Fruit fly (Drosophila melanogaster) whole organism, embryonic: ENCODE data around the gene Obp99c.
A peak's percentile ranks its signal among the peaks of the same experiment; 100 is the strongest.

ENCODE experiments used
- CG10979 ChIP-seq: fragments of 200-800 bp; sonication (Bioruptor generic); optimal IDR thresholded peaks from 2 replicates; lab custom pipeline; 2018; ENCODE audit warnings: missing biosample characterization, mild to moderate bottlenecking, missing genetic modification characterization, moderate library complexity
- CG12744 ChIP-seq: fragments of 200-800 bp; sonication (Bioruptor generic); optimal IDR thresholded peaks from 2 replicates; lab custom pipeline; 2016; ENCODE audit warnings: missing biosample characterization, missing genetic modification characterization
- CG13123 ChIP-seq: fragments of 200-800 bp; sonication (Bioruptor generic); optimal IDR thresholded peaks from 2 replicates; lab custom pipeline; 2016; ENCODE audit warnings: missing biosample characterization, missing genetic modification characterization
- CG13296 ChIP-seq: fragments of 200-800 bp; sonication (Bioruptor generic); optimal IDR thresholded peaks from 3 replicates; lab custom pipeline; 2018; ENCODE audit warnings: missing biosample characterization, mild to moderate bottlenecking, missing genetic modification characterization
- CG13775 ChIP-seq: fragments of 200-800 bp; sonication (Bioruptor generic); optimal IDR thresholded peaks from 3 replicates; lab custom pipeline; 2017; ENCODE audit warnings: missing biosample characterization, mild to moderate bottlenecking, missing genetic modification characterization
- CG14014 ChIP-seq: fragments of 200-800 bp; sonication (Bioruptor generic); IDR thresholded peaks from 2 replicates; pipeline ENCODE4 v1.3.6; 2022; ENCODE audit warnings: missing biosample characterization, missing genetic modification characterization
- CG14710 ChIP-seq: fragments of 200-800 bp; sonication (Bioruptor generic); optimal IDR thresholded peaks from 3 replicates; lab custom pipeline; 2019; ENCODE audit warnings: missing biosample characterization, mild to moderate bottlenecking, missing genetic modification characterization, moderate library complexity
- CG15269 ChIP-seq: fragments of 200-800 bp; sonication (Bioruptor generic); optimal IDR thresholded peaks from 2 replicates; lab custom pipeline; 2018; ENCODE audit warnings: missing biosample characterization, mild to moderate bottlenecking, missing genetic modification characterization, moderate library complexity
- CG1529 ChIP-seq: fragments of 200-800 bp; sonication (Bioruptor generic); optimal IDR thresholded peaks from 3 replicates; lab custom pipeline; 2018; ENCODE audit warnings: missing biosample characterization, missing genetic modification characterization
- CG17186 ChIP-seq: fragments of 200-800 bp; sonication (Bioruptor generic); optimal IDR thresholded peaks from 3 replicates; lab custom pipeline; 2017; ENCODE audit warnings: missing biosample characterization, missing genetic modification reagents, missing genetic modification characterization
- CG31441 ChIP-seq: fragments of 200-800 bp; sonication (Bioruptor generic); IDR thresholded peaks from 2 replicates; pipeline ENCODE4 v1.3.6; 2022; ENCODE audit warnings: missing biosample characterization, missing genetic modification characterization
- CG33213 ChIP-seq: fragments of 200-800 bp; sonication (Bioruptor generic); optimal IDR thresholded peaks from 3 replicates; lab custom pipeline; 2016; ENCODE audit warnings: missing biosample characterization, missing genetic modification characterization
- CG3407 ChIP-seq: fragments of 200-800 bp; sonication (Bioruptor generic); optimal IDR thresholded peaks from 2 replicates; lab custom pipeline; 2018; ENCODE audit warnings: missing biosample characterization, mild to moderate bottlenecking, missing genetic modification characterization
- CG4360 ChIP-seq: fragments of 200-800 bp; sonication (Bioruptor generic); IDR thresholded peaks from 2 replicates; pipeline ENCODE4 v1.3.6; 2022; ENCODE audit warnings: missing biosample characterization, missing genetic modification characterization
- CG4707 ChIP-seq: fragments of 200-800 bp; sonication (Bioruptor generic); optimal IDR thresholded peaks from 2 replicates; lab custom pipeline; 2018; ENCODE audit warnings: missing biosample characterization, mild to moderate bottlenecking, missing genetic modification characterization, moderate library complexity
- CG5953 ChIP-seq: fragments of 200-800 bp; sonication (Bioruptor generic); IDR thresholded peaks from 2 replicates; pipeline ENCODE4 v1.3.6; 2022; ENCODE audit warnings: missing biosample characterization, missing genetic modification characterization
- CG6272 ChIP-seq: fragments of 200-800 bp; sonication (Bioruptor generic); IDR thresholded peaks from 2 replicates; pipeline ENCODE4 v1.3.6; 2022; ENCODE audit warnings: missing biosample characterization, missing genetic modification characterization
- CG6654 ChIP-seq: fragments of 200-800 bp; sonication (Bioruptor generic); optimal IDR thresholded peaks from 2 replicates; lab custom pipeline; 2017; ENCODE audit warnings: missing biosample characterization, mild to moderate bottlenecking, missing genetic modification characterization
- CG7928 ChIP-seq: fragments of 200-800 bp; sonication (Bioruptor generic); optimal IDR thresholded peaks from 2 replicates; lab custom pipeline; 2017; ENCODE audit warnings: missing biosample characterization, mild to moderate bottlenecking, missing genetic modification characterization
- CG9876 ChIP-seq: fragments of 200-800 bp; sonication (Bioruptor generic); optimal IDR thresholded peaks from 2 replicates; lab custom pipeline; 2016; ENCODE audit warnings: missing biosample characterization, missing genetic modification characterization
- CTCF ChIP-seq: fragments of 200-800 bp; sonication (Bioruptor generic); optimal IDR thresholded peaks from 2 replicates; lab custom pipeline; 2017; ENCODE audit warnings: missing biosample characterization, mild to moderate bottlenecking, missing genetic modification characterization, moderate library complexity
- Dip2 ChIP-seq: fragments of 200-800 bp; sonication (Bioruptor generic); IDR thresholded peaks from 2 replicates; pipeline ENCODE4 v1.3.6; 2022; ENCODE audit warnings: missing biosample characterization, missing genetic modification characterization
- Dref ChIP-seq: fragments of 200-800 bp; sonication (Bioruptor generic); IDR thresholded peaks from 2 replicates; pipeline ENCODE4 v1.3.6; 2022; ENCODE audit warnings: missing biosample characterization, missing genetic modification characterization
- Drgx ChIP-seq: fragments of 200-800 bp; sonication (Bioruptor generic); IDR thresholded peaks from 2 replicates; pipeline ENCODE4 v1.3.6; 2022; ENCODE audit warnings: missing biosample characterization, missing genetic modification characterization
- Elba2 ChIP-seq: fragments of 200-800 bp; sonication (Bioruptor generic); optimal IDR thresholded peaks from 3 replicates; lab custom pipeline; 2016; ENCODE audit warnings: missing biosample characterization, missing genetic modification characterization
- Fer3 ChIP-seq: fragments of 200-800 bp; sonication (Bioruptor generic); optimal IDR thresholded peaks from 2 replicates; lab custom pipeline; 2018; ENCODE audit warnings: missing biosample characterization, mild to moderate bottlenecking, missing genetic modification characterization, moderate library complexity
- H15 ChIP-seq: fragments of 200-800 bp; sonication (Bioruptor generic); IDR thresholded peaks from 3 replicates; pipeline ENCODE4 v1.3.6; 2022; ENCODE audit warnings: missing biosample characterization, missing genetic modification characterization
- Hey ChIP-seq: fragments of 200-800 bp; sonication (Bioruptor generic); optimal IDR thresholded peaks from 3 replicates; lab custom pipeline; 2018; ENCODE audit warnings: missing biosample characterization, mild to moderate bottlenecking, missing genetic modification characterization
- Hsf ChIP-seq: fragments of 200-800 bp; sonication (Bioruptor generic); optimal IDR thresholded peaks from 3 replicates; lab custom pipeline; 2016; ENCODE audit warnings: missing biosample characterization, missing genetic modification characterization
- Max ChIP-seq: fragments of 200-800 bp; sonication (Bioruptor generic); optimal IDR thresholded peaks from 2 replicates; lab custom pipeline; 2016; ENCODE audit warnings: missing biosample characterization, mild to moderate bottlenecking, missing genetic modification characterization
- Optix ChIP-seq: fragments of 200-800 bp; sonication (Bioruptor generic); IDR thresholded peaks from 3 replicates; pipeline ENCODE4 v1.3.6; 2022; ENCODE audit warnings: missing biosample characterization, missing genetic modification characterization
- Xbp1 ChIP-seq: fragments of 200-800 bp; sonication (Bioruptor generic); optimal IDR thresholded peaks from 3 replicates; lab custom pipeline; 2016; ENCODE audit warnings: missing biosample characterization, mild to moderate bottlenecking, missing genetic modification characterization
- aop ChIP-seq: fragments of 200-800 bp; sonication (Bioruptor generic); IDR thresholded peaks from 2 replicates; pipeline ENCODE4 v1.3.6; 2022; ENCODE audit warnings: missing biosample characterization, missing genetic modification characterization
- bcd ChIP-seq: fragments of 200-800 bp; sonication (Bioruptor generic); optimal IDR thresholded peaks from 2 replicates; lab custom pipeline; 2017; ENCODE audit warnings: missing biosample characterization, mild to moderate bottlenecking, missing genetic modification characterization
- cad ChIP-seq: fragments of >200 bp; optimal IDR thresholded peaks from 2 replicates; lab custom pipeline; 2017; ENCODE audit warnings: missing biosample characterization, missing genetic modification characterization
- cwo ChIP-seq: fragments of 200-800 bp; sonication (Bioruptor generic); optimal IDR thresholded peaks from 3 replicates; lab custom pipeline; 2017; ENCODE audit warnings: missing biosample characterization, missing genetic modification characterization, mild to moderate bottlenecking, moderate library complexity, missing genetic modification reagents
- dan ChIP-seq: fragments of 200-800 bp; sonication (Bioruptor generic); IDR thresholded peaks from 2 replicates; pipeline ENCODE4 v1.3.6; 2022; ENCODE audit warnings: missing biosample characterization, missing genetic modification characterization
- dpn ChIP-seq, 2 experiments: fragments of 200-800 bp; sonication (Bioruptor generic); optimal IDR thresholded peaks; 3 replicates each; lab custom pipeline; 2016; ENCODE audit warnings: missing biosample characterization in 2 of 2, missing genetic modification characterization in 2 of 2
- emc ChIP-seq: fragments of 200-800 bp; sonication (Bioruptor generic); optimal IDR thresholded peaks from 2 replicates; lab custom pipeline; 2016; ENCODE audit warnings: missing biosample characterization, missing genetic modification characterization
- en ChIP-seq: fragments of 200-800 bp; sonication (Bioruptor generic); optimal IDR thresholded peaks from 2 replicates; lab custom pipeline; 2016; ENCODE audit warnings: missing biosample characterization, missing genetic modification characterization
- fd102C ChIP-seq: fragments of 200-800 bp; sonication (Bioruptor generic); optimal IDR thresholded peaks from 2 replicates; lab custom pipeline; 2018; ENCODE audit warnings: missing biosample characterization, mild to moderate bottlenecking, missing genetic modification characterization, moderate library complexity
- gfzf ChIP-seq: fragments of 200-800 bp; sonication (Bioruptor generic); optimal IDR thresholded peaks from 2 replicates; lab custom pipeline; 2016; ENCODE audit warnings: missing biosample characterization, mild to moderate bottlenecking, missing genetic modification characterization, moderate library complexity
- inv ChIP-seq: fragments of 200-800 bp; sonication (Bioruptor generic); IDR thresholded peaks from 2 replicates; pipeline ENCODE4 v1.3.6; 2022; ENCODE audit warnings: missing biosample characterization, missing genetic modification characterization; ENCODE audit not compliant: partially characterized antibody
- onecut ChIP-seq: fragments of 200-800 bp; sonication (Bioruptor generic); IDR thresholded peaks from 2 replicates; pipeline ENCODE4 v1.3.6; 2022; ENCODE audit warnings: missing biosample characterization, missing genetic modification characterization
- org-1 ChIP-seq: fragments of 200-800 bp; sonication (Bioruptor generic); optimal IDR thresholded peaks from 2 replicates; lab custom pipeline; 2017; ENCODE audit warnings: missing biosample characterization, missing genetic modification characterization
- pnt ChIP-seq: fragments of 200-800 bp; sonication (Bioruptor generic); optimal IDR thresholded peaks from 3 replicates; lab custom pipeline; 2016; ENCODE audit warnings: missing biosample characterization, missing genetic modification characterization
- ranshi ChIP-seq: fragments of 200-800 bp; sonication (Bioruptor generic); IDR thresholded peaks from 2 replicates; pipeline ENCODE4 v1.3.6; 2022; ENCODE audit warnings: missing biosample characterization, missing genetic modification characterization
- stwl ChIP-seq: fragments of 200-800 bp; sonication (Bioruptor generic); optimal IDR thresholded peaks from 3 replicates; lab custom pipeline; 2018; ENCODE audit warnings: missing biosample characterization, mild to moderate bottlenecking, missing genetic modification characterization, moderate library complexity
- sug ChIP-seq: fragments of 200-800 bp; optimal IDR thresholded peaks from 2 replicates; lab custom pipeline; 2019; ENCODE audit warnings: missing biosample characterization, mild to moderate bottlenecking, missing genetic modification characterization, moderate library complexity
- tio ChIP-seq: fragments of 200-800 bp; sonication (Bioruptor generic); optimal IDR thresholded peaks from 2 replicates; lab custom pipeline; 2017; ENCODE audit warnings: missing biosample characterization, missing genetic modification characterization, inconsistent platforms
- unc-4 ChIP-seq: fragments of 200-800 bp; sonication (Bioruptor generic); IDR thresholded peaks from 2 replicates; pipeline ENCODE4 v1.3.6; 2022; ENCODE audit warnings: missing biosample characterization, missing genetic modification characterization; ENCODE audit not compliant: partially characterized antibody
- vnd ChIP-seq: fragments of 200-800 bp; sonication (Bioruptor generic); IDR thresholded peaks from 3 replicates; pipeline ENCODE4 v1.3.6; 2022; ENCODE audit warnings: missing biosample characterization, missing genetic modification characterization; ENCODE audit not compliant: partially characterized antibody

Gene Obp99c

DNA sequence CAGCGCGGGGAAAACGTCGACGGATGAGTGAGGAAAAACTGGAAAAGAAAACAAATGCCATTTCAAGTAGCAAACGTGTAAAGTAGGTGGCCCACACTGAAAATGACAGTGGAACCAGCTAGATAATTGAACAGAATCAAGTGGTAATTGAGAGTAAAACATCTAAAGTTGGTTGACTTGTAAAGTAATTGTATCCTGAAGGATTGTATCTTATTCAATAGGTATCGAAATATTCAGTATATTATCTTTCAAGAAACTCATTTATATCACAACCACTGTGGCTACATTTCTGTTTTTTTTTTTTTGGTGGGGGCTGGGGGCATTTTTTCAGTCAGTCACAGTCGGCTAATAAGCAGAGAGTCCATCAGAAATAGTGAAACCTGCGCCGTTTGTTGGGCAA lies 10.1 kb upstream of the Obp99c start (continued):
- TF ChIP-seq CG6272 (GFP tag; lab: Robert Waterston, UW) (peak; percentile 39; the same call in 1 of the 2 replicates), Hsf (GFP tag; lab: Kevin White, UChicago) (no peak), tio (GFP tag; lab: Kevin White, UChicago) (no peak), Optix (peak; percentile 27; the same call in 1 of the 3 replicates), Max (GFP tag; lab: Kevin White, UChicago) (no peak), aop (0 out of 2 replicates have a peak, but pooled peaks have one; percentile 11), CG12744 (GFP tag; lab: Kevin White, UChicago) (no peak), onecut (GFP tag; lab: Robert Waterston, UW) (no peak), bcd (GFP tag; lab: Kevin White, UChicago) (no peak), CG3407 (GFP tag; lab: Kevin White, UChicago) (peak; percentile 32), CG14014 (GFP tag; lab: Robert Waterston, UW) (no peak), Dip2 (GFP tag; lab: Robert Waterston, UW) (no peak), Xbp1 (peak; percentile 0), cad (GFP tag; lab: Kevin White, UChicago) (no peak), unc-4 (GFP tag; lab: Robert Waterston, UW) (no peak), CG17186 (GFP tag; lab: Kevin White, UChicago) (no peak), Hey (no peak), dpn (GFP tag; optimal IDR thresholded peaks at IDR 0.05; lab: Kevin White, UChicago) (peak in 1 of 2 experiments; percentile 28), H15 (GFP tag; lab: Robert Waterston, UW) (peak; percentile 65; the same call in 1 of the 3 replicates), sug (tag; lab: Kevin White, UChicago) (no peak), cwo (GFP tag; lab: Kevin White, UChicago) (no peak), CG13296 (no peak), CG7928 (GFP tag; lab: Kevin White, UChicago) (no peak), Drgx (GFP tag; lab: Robert Waterston, UW) (peak; percentile 26; the same call in 1 of the 2 replicates), CG13775 (GFP tag; lab: Kevin White, UChicago) (no peak), org-1 (peak; percentile 3), inv (GFP tag; lab: Robert Waterston, UW) (no peak), gfzf (GFP tag; lab: Kevin White, UChicago) (no peak), CTCF (GFP tag; lab: Kevin White, UChicago) (no peak), CG13123 (no peak), pnt (peak; percentile 70), CG15269 (tag; lab: Kevin White, UChicago) (no peak), CG14710 (tag; lab: Kevin White, UChicago) (no peak), CG31441 (GFP tag; lab: Robert Waterston, UW) (peak; percentile 66), CG33213 (GFP tag; lab: Kevin White, UChicago) (no peak), emc (GFP tag; lab: Kevin White, UChicago) (no peak), CG5953 (GFP tag; lab: Robert Waterston, UW) (no peak), CG9876 (no peak), fd102C (no peak), Dref (GFP tag; lab: Robert Waterston, UW) (no peak), Elba2 (GFP tag; lab: Kevin White, UChicago) (no peak), CG4360 (GFP tag; lab: Robert Waterston, UW) (no peak; the same call in 1 of the 2 replicates), Fer3 (tag; lab: Kevin White, UChicago) (no peak), ranshi (GFP tag; lab: Robert Waterston, UW) (peak; percentile 39; the same call in 1 of the 2 replicates), vnd (GFP tag; lab: Robert Waterston, UW) (no peak), en (GFP tag; lab: Kevin White, UChicago) (no peak), CG4707 (GFP tag; lab: Kevin White, UChicago) (no peak), CG1529 (GFP tag; lab: Kevin White, UChicago) (no peak), CG10979 (tag; lab: Kevin White, UChicago) (peak; percentile 24), stwl (tag; lab: Kevin White, UChicago) (no peak), dan (GFP tag; lab: Robert Waterston, UW) (peak; percentile 65; the same call in 1 of the 2 replicates), CG6654 (no peak)
